Worm (Caenorhabditis elegans) whole organism, early embryonic: ENCODE measurements around the gene F42A6.6.

Source experiments
- B0310.2 ChIP-seq: sonication (generic microtip); optimal IDR thresholded peaks from 2 replicates; lab custom pipeline; 2016; ENCODE audit warnings: mild to moderate bottlenecking, missing genetic modification characterization, missing compliant biosample characterization
- F13C5.2 ChIP-seq: sonication (generic microtip); optimal IDR thresholded peaks from 2 replicates; lab custom pipeline; 2017; ENCODE audit warnings: mild to moderate bottlenecking, missing genetic modification characterization, inconsistent platforms, missing compliant biosample characterization
- aly-1 ChIP-seq: sonication (generic microtip); optimal IDR thresholded peaks from 2 replicates; lab custom pipeline; 2016; ENCODE audit warnings: missing genetic modification characterization, missing compliant biosample characterization
- ama-1 ChIP-seq: fragments of 150-350 bp; optimal IDR thresholded peaks from 2 replicates; lab custom pipeline; 2014
- ceh-13 ChIP-seq: fragments of 200-800 bp; sonication (Bioruptor generic); optimal IDR thresholded peaks from 2 replicates; lab custom pipeline; 2018; ENCODE audit warnings: mild to moderate bottlenecking, missing genetic modification characterization, missing compliant biosample characterization
- ceh-36 ChIP-seq: sonication (generic microtip); optimal IDR thresholded peaks from 2 replicates; lab custom pipeline; 2016; ENCODE audit warnings: missing genetic modification characterization, inconsistent platforms, missing compliant biosample characterization
- ets-7 ChIP-seq: sonication (generic microtip); optimal IDR thresholded peaks from 2 replicates; lab custom pipeline; 2016; ENCODE audit warnings: missing genotype, missing genetic modification characterization, missing compliant biosample characterization
- flt-1 ChIP-seq: fragments of 200-800 bp; sonication (Bioruptor generic); IDR thresholded peaks from 2 replicates; pipeline ENCODE4 v1.3.6; 2022; ENCODE audit warnings: missing genetic modification characterization, missing compliant biosample characterization
- hmbx-1 ChIP-seq: sonication (generic microtip); optimal IDR thresholded peaks from 2 replicates; lab custom pipeline; 2016; ENCODE audit warnings: mild to moderate bottlenecking, missing genetic modification characterization, missing compliant biosample characterization
- hmg-4 ChIP-seq: fragments of 200-800 bp; sonication (Bioruptor generic); optimal IDR thresholded peaks from 2 replicates; lab custom pipeline; 2018; ENCODE audit warnings: mild to moderate bottlenecking, missing genetic modification characterization, missing compliant biosample characterization
- hnd-1 ChIP-seq: sonication (generic microtip); optimal IDR thresholded peaks from 2 replicates; lab custom pipeline; 2016; ENCODE audit warnings: missing genetic modification characterization, missing compliant biosample characterization
- pes-1 ChIP-seq: fragments of 200-800 bp; sonication (Bioruptor generic); IDR thresholded peaks from 2 replicates; pipeline ENCODE4 v1.3.6; 2022; ENCODE audit warnings: missing genetic modification reagents, missing genetic modification characterization, missing compliant biosample characterization
- scrt-1 ChIP-seq: fragments of 200-800 bp; sonication (Bioruptor generic); IDR thresholded peaks from 2 replicates; pipeline ENCODE4 v1.3.6; 2022; ENCODE audit warnings: missing genetic modification characterization, missing compliant biosample characterization
- sea-1 ChIP-seq: fragments of 200-800 bp; sonication (Bioruptor generic); conservative IDR thresholded peaks from 2 replicates; pipeline ENCODE4 v1.3.6; 2022; ENCODE audit warnings: missing genetic modification characterization, missing compliant biosample characterization
- tbx-11 ChIP-seq: fragments of 200-800 bp; sonication (Bioruptor generic); IDR thresholded peaks from 2 replicates; pipeline ENCODE4 v1.3.6; 2022; ENCODE audit warnings: missing genetic modification characterization, missing compliant biosample characterization
- tbx-37 ChIP-seq: fragments of 200-800 bp; sonication (Bioruptor generic); conservative IDR thresholded peaks from 2 replicates; pipeline ENCODE4 v1.3.6; 2022; ENCODE audit warnings: missing genetic modification reagents, missing genetic modification characterization, missing compliant biosample characterization
- tra-4 ChIP-seq: sonication (generic microtip); optimal IDR thresholded peaks from 2 replicates; lab custom pipeline; 2017; ENCODE audit warnings: missing genetic modification characterization, missing compliant biosample characterization

The F42A6.6 gene

DNA sequence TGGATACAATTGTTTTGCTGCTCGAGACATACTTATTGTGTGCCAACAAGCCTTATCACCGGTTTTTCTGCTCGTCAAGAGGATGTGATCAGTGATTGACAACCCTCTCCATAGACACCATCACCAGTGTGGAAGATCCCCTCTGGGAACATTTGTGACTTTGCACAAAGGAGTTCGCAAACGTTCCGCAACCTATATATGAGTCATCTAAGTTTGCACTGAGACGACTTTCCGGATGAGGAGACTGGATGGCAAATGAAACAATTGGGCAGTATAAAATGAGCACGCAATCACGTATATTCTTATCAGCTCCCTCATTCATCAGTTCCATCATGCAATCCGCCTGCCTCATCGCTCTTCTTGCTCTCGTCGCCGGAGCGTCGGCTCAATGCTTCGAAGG, 36.2 kb downstream of the F42A6.6 start, which contains the start of gene W08E12.5:
Gene W08E12.5 (plus strand): TSS at position 301 of the 400 bp plus-strand sequence.
- TF ChIP-seq tra-4 (tag; lab: Kevin White, UChicago): no peak
- no peak for TF ChIP-seq pes-1 (GFP tag; lab: Robert Waterston, UW)
- no peak for TF ChIP-seq ceh-36 (tag; lab: Kevin White, UChicago)
- TF ChIP-seq flt-1 (GFP tag; lab: Robert Waterston, UW): no peak
- TF ChIP-seq hmbx-1 (tag; lab: Kevin White, UChicago): no peak

ce11 chrIV:3299229-3299628, 37.4 kb downstream of the F42A6.6 start:
- TF ChIP-seq sea-1 (GFP tag; lab: Robert Waterston, UW) (0 out of 2 replicates have a peak, but pooled peaks have one; percentile 29), scrt-1 (no peak), hmg-4 (GFP tag; lab: Kevin White, UChicago) (no peak), ets-7 (tag; lab: Kevin White, UChicago) (no peak)

- TF ChIP-seq scrt-1 (no peak), ets-7 (tag; lab: Kevin White, UChicago) (no peak), tbx-37 (GFP tag; lab: Robert Waterston, UW) (no peak), aly-1 (no peak), hnd-1 (tag; lab: Kevin White, UChicago) (no peak), hmbx-1 (tag; lab: Kevin White, UChicago) (no peak), ceh-36 (tag; lab: Kevin White, UChicago) (no peak)
Observed at ce11 chrIV:3298300-3298699, 38.4 kb downstream of the F42A6.6 start, which contains the start of gene W08E12.6. Gene W08E12.6 (plus strand): TSS chrIV:3298600.

ce11 chrIV:3296578-3297549, 39.8 kb downstream of the F42A6.6 start:
- TF ChIP-seq ets-7 (tag; lab: Kevin White, UChicago) (no peak), hnd-1 (tag; lab: Kevin White, UChicago) (no peak), scrt-1 (no peak), pes-1 (GFP tag; lab: Robert Waterston, UW) (no peak), tra-4 (tag; lab: Kevin White, UChicago) (no peak)

- TF ChIP-seq hnd-1 (tag; lab: Kevin White, UChicago) (peak; percentile 16), ceh-36 (tag; lab: Kevin White, UChicago) (no peak), tra-4 (tag; lab: Kevin White, UChicago) (no peak), F13C5.2 (peak; percentile 83), sea-1 (GFP tag; lab: Robert Waterston, UW) (peak; percentile 38; the same call in 1 of the 2 replicates), ceh-13 (GFP tag; lab: Kevin White, UChicago) (peak; percentile 20), hmbx-1 (tag; lab: Kevin White, UChicago) (no peak), B0310.2 (tag; lab: Kevin White, UChicago) (no peak), hmg-4 (GFP tag; lab: Kevin White, UChicago) (peak; percentile 23), tbx-37 (GFP tag; lab: Robert Waterston, UW) (0 out of 2 replicates have a peak, but pooled peaks have one; percentile 19), tbx-11 (GFP tag; lab: Robert Waterston, UW) (peak; percentile 64; the same call in 1 of the 2 replicates), pes-1 (GFP tag; lab: Robert Waterston, UW) (peak; percentile 74), scrt-1 (peak; percentile 65), flt-1 (GFP tag; lab: Robert Waterston, UW) (peak; percentile 20; the same call in 1 of the 2 replicates), ets-7 (tag; lab: Kevin White, UChicago) (no peak), ama-1 (lab: Kevin White, UChicago) (no peak), aly-1 (no peak)
Observed at ce11 chrIV:3294553-3295185, 42.0 kb downstream of the F42A6.6 start, which contains the start of gene W08E12.7. Gene W08E12.7 (plus strand): TSS chrIV:3295135.

ce11 chrIV:3293800-3294493, 42.7 kb downstream of the F42A6.6 start:
- no peak for TF ChIP-seq hmbx-1 (tag; lab: Kevin White, UChicago)
- no peak for TF ChIP-seq ama-1 (lab: Kevin White, UChicago)
- TF ChIP-seq hnd-1 (tag; lab: Kevin White, UChicago): no peak
- no peak for TF ChIP-seq B0310.2 (tag; lab: Kevin White, UChicago)
- TF ChIP-seq tra-4 (tag; lab: Kevin White, UChicago): no peak
- no peak for TF ChIP-seq pes-1 (GFP tag; lab: Robert Waterston, UW)
- TF ChIP-seq aly-1: no peak
- TF ChIP-seq F13C5.2: no peak
- TF ChIP-seq tbx-11 (GFP tag; lab: Robert Waterston, UW): no peak
- TF ChIP-seq hmg-4 (GFP tag; lab: Kevin White, UChicago): no peak
- no peak for TF ChIP-seq ceh-36 (tag; lab: Kevin White, UChicago)
- no peak for TF ChIP-seq tbx-37 (GFP tag; lab: Robert Waterston, UW)
- TF ChIP-seq sea-1 (GFP tag; lab: Robert Waterston, UW): no peak
- TF ChIP-seq ceh-13 (GFP tag; lab: Kevin White, UChicago): no peak
- TF ChIP-seq ets-7 (tag; lab: Kevin White, UChicago): no peak
- TF ChIP-seq scrt-1: no peak
- no peak for TF ChIP-seq flt-1 (GFP tag; lab: Robert Waterston, UW)
